Worm (Caenorhabditis elegans): ENCODE measurements around the gene F23F1.6.

DNA sequence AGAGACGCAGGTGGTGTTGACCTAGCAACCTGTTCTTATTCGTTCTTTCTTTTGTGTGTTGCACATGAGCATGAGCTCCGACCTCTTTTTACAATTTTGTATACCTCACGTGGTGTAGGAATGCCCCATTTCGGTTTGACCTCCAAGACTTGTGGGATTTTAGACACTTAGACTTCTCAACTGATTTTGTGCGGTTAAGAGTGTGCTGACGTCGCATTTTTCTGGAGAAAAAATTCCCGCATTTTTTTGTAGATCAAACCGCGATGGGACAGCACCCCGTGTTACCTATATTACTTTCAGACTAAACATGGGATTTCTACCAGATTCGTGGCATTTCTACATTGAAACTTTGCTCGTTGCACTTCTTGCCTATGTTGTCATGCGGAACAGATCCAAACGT is 14.2 kb upstream of the F23F1.6 start, which contains the start of gene sptl-1:
- TF ChIP-seq syd-9 (tag; optimal IDR thresholded peaks at IDR 0.05) = no peak
- no peak for TF ChIP-seq odd-2 (tag; optimal IDR thresholded peaks at IDR 0.05)
- TF ChIP-seq dmd-4 (tag; optimal IDR thresholded peaks at IDR 0.05; ENCODE audit: borderline replicate concordance) = no peak
- TF ChIP-seq fax-1 (tag; optimal IDR thresholded peaks at IDR 0.05) = no peak
- no peak for TF ChIP-seq ama-1 (optimal IDR thresholded peaks at IDR 0.05)
- no peak for TF ChIP-seq K09A11.1 (tag; optimal IDR thresholded peaks at IDR 0.05; ENCODE audit: insufficient read depth)
- no peak for TF ChIP-seq hlh-15 (tag; optimal IDR thresholded peaks at IDR 0.05)
- TF ChIP-seq pat-9 (tag; optimal IDR thresholded peaks at IDR 0.05) = no peak
